Fruit fly (Drosophila melanogaster) whole organism: ENCODE measurements around the gene CG11755.

Source experiments
- CG8478 ChIP-seq: fragments of >200 bp; optimal IDR thresholded peaks from 2 replicates; lab custom pipeline; 2018; ENCODE audit warnings: inconsistent platforms
- pan ChIP-seq: fragments of >200 bp; optimal IDR thresholded peaks from 2 replicates; lab custom pipeline; 2017
- usp ChIP-seq: fragments of >200 bp; optimal IDR thresholded peaks from 2 replicates; lab custom pipeline; 2017; ENCODE audit warnings: missing biosample characterization, missing genetic modification characterization, mixed read lengths

- no peak for TF ChIP-seq pan (lab: Kevin White, UChicago)
- TF ChIP-seq CG8478: no peak
- no peak for TF ChIP-seq usp
Observed at dm6 chr3R:8725179-8725578, 48.5 kb downstream of the CG11755 start, which contains the start of gene ouib.
